Worm (Caenorhabditis elegans) whole organism, early embryonic: Measurements from ENCODE around the gene F13E9.15.

Source experiments
- B0310.2 ChIP-seq: sonication (generic microtip); optimal IDR thresholded peaks from 2 replicates; lab custom pipeline; 2016; ENCODE audit warnings: mild to moderate bottlenecking, missing genetic modification characterization, missing compliant biosample characterization
- ama-1 ChIP-seq: fragments of 150-350 bp; optimal IDR thresholded peaks from 2 replicates; lab custom pipeline; 2014
- hnd-1 ChIP-seq: sonication (generic microtip); optimal IDR thresholded peaks from 2 replicates; lab custom pipeline; 2016; ENCODE audit warnings: missing genetic modification characterization, missing compliant biosample characterization
- tbx-37 ChIP-seq: fragments of 200-800 bp; sonication (Bioruptor generic); conservative IDR thresholded peaks from 2 replicates; pipeline ENCODE4 v1.3.6; 2022; ENCODE audit warnings: missing genetic modification reagents, missing genetic modification characterization, missing compliant biosample characterization
- tra-4 ChIP-seq: sonication (generic microtip); optimal IDR thresholded peaks from 2 replicates; lab custom pipeline; 2017; ENCODE audit warnings: missing genetic modification characterization, missing compliant biosample characterization

- TF ChIP-seq B0310.2 (tag; lab: Kevin White, UChicago) (no peak), tra-4 (tag; lab: Kevin White, UChicago) (no peak), ama-1 (lab: Kevin White, UChicago) (no peak), tbx-37 (GFP tag; lab: Robert Waterston, UW) (no peak), hnd-1 (no peak)
Measured at ce11 chrIV:10881230-10881629, 8.4 kb downstream of the F13E9.15 start, which contains the start of gene F13E9.13.
